Worm (Caenorhabditis elegans) whole organism, mixed stage, embryonic: ENCODE data around the gene F58F9.1.

Experiments used
- lin-13 ChIP-seq: fragments of 150-350 bp; optimal IDR thresholded peaks from 2 replicates; lab custom pipeline; 2014; ENCODE audit warnings: missing biosample characterization, missing genetic modification characterization
- sptf-1 ChIP-seq: sonication (generic microtip); optimal IDR thresholded peaks from 2 replicates; lab custom pipeline; 2017; ENCODE audit warnings: mild to moderate bottlenecking, missing genetic modification characterization, moderate library complexity, missing compliant biosample characterization
- ztf-11 ChIP-seq: fragments of 150-350 bp; optimal IDR thresholded peaks from 2 replicates; lab custom pipeline; 2014; ENCODE audit warnings: missing biosample characterization, missing genetic modification characterization

DNA sequence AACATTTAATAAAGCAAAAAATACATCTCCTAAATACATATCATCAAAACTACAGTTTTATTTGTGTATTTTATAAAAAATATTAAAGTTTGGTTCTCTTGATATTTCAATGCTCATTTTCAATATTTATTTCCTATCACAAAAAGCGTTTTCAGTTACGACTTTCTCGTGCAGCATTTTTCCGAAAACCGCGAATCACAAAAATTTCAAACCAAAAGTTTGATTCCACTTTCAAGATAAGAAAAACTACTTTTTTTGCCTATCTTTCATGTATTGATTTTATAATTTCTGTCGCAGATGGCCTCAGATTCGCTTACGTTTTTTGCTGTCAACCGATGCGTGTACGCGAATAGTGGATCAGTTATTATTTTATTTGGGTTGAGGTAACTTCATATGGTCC is 30.2 kb upstream of the F58F9.1 start, which contains the start of gene C49A9.4:
- no peak for TF ChIP-seq ztf-11 (tag; lab: Kevin White, UChicago)
- no peak for TF ChIP-seq sptf-1 (tag; lab: Kevin White, UChicago)
- no peak for TF ChIP-seq lin-13 (tag; lab: Kevin White, UChicago)
